Worm (Caenorhabditis elegans) whole organism, L1 larva: ENCODE measurements around the gene acs-9.
"Not testable (repeated sequence)": the region's sequence is repeated elsewhere in the genome, so short reads cannot be mapped to it uniquely, and the experiment has no call there.

ENCODE experiments used
- C16A3.4 ChIP-seq: fragments of 150-350 bp; optimal IDR thresholded peaks from 2 replicates; lab custom pipeline; 2014; ENCODE audit warnings: missing biosample characterization, missing genetic modification characterization
- ama-1 ChIP-seq: fragments of 150-350 bp; optimal IDR thresholded peaks from 2 replicates; lab custom pipeline; 2014
- blmp-1 ChIP-seq: fragments of 150-350 bp; optimal IDR thresholded peaks from 2 replicates; lab custom pipeline; 2014; ENCODE audit warnings: missing biosample characterization, missing genetic modification characterization
- ceh-8 ChIP-seq: fragments of 200-800 bp; sonication (Bioruptor generic); optimal IDR thresholded peaks from 2 replicates; lab custom pipeline; 2018; ENCODE audit warnings: mild to moderate bottlenecking, missing genetic modification characterization, moderate library complexity, missing compliant biosample characterization
- ceh-82 ChIP-seq, 3 experiments: fragments of 150-350 bp in 1 of 3; sonication (generic microtip) in 2 of 3; optimal IDR thresholded peaks; 2 replicates each; lab custom pipeline; 2014 to 2017; ENCODE audit warnings: missing biosample characterization in 3 of 3, missing genetic modification characterization in 3 of 3
- ceh-88 ChIP-seq: fragments of 200-800 bp; sonication (Bioruptor generic); IDR thresholded peaks from 2 replicates; pipeline ENCODE4 v1.3.6; 2022; ENCODE audit warnings: missing genetic modification characterization, missing compliant biosample characterization
- ceh-90 ChIP-seq: sonication (generic microtip); optimal IDR thresholded peaks from 2 replicates; lab custom pipeline; 2016; ENCODE audit warnings: missing genetic modification characterization, missing compliant biosample characterization
- dpl-1 ChIP-seq, 3 experiments: fragments of 150-350 bp in 2 of 3; sonication (generic microtip) in 1 of 3; optimal IDR thresholded peaks; 2 replicates each; lab custom pipeline; 2014 to 2017; ENCODE audit warnings: missing biosample characterization in 3 of 3, missing genetic modification characterization in 3 of 3, missing genetic modification reagents in 3 of 3
- dsc-1 ChIP-seq: sonication (generic microtip); optimal IDR thresholded peaks from 2 replicates; lab custom pipeline; 2016; ENCODE audit warnings: mild to moderate bottlenecking, missing genetic modification characterization, missing compliant biosample characterization
- efl-1 ChIP-seq, 4 experiments: fragments of 150-350 bp; optimal IDR thresholded peaks in 3 of 4; peaks in 1 of 4; 1 replicate in 1 of 4; 2 replicates in 3 of 4; lab custom pipeline; 2014; ENCODE audit warnings: missing biosample characterization in 2 of 4, missing genetic modification characterization in 2 of 4, missing genetic modification reagents in 2 of 4
- efl-3 ChIP-seq: fragments of 200-800 bp; sonication (Bioruptor generic); optimal IDR thresholded peaks from 2 replicates; lab custom pipeline; 2018; ENCODE audit warnings: mild to moderate bottlenecking, missing genetic modification characterization, missing compliant biosample characterization
- elt-3 ChIP-seq, 6 experiments: fragments of 150-350 bp in 1 of 6; sonication (generic microtip); optimal IDR thresholded peaks; 2 replicates each; lab custom pipeline; 2017 to 2018; ENCODE audit warnings: missing biosample characterization in 6 of 6, missing genetic modification characterization in 6 of 6, inconsistent platforms in 1 of 6
- fkh-8 ChIP-seq: sonication (generic microtip); optimal IDR thresholded peaks from 2 replicates; lab custom pipeline; 2016; ENCODE audit warnings: mild to moderate bottlenecking, missing genetic modification characterization, missing compliant biosample characterization
- lin-14 ChIP-seq: fragments of 200-800 bp; sonication (Bioruptor generic); optimal IDR thresholded peaks from 2 replicates; lab custom pipeline; 2018; ENCODE audit warnings: mild to moderate bottlenecking, missing genetic modification characterization, moderate library complexity, missing compliant biosample characterization
- lin-35 ChIP-seq, 2 experiments: fragments of 150-350 bp; optimal IDR thresholded peaks; 2 replicates each; lab custom pipeline; 2014; ENCODE audit warnings: missing biosample characterization in 2 of 2, missing genetic modification characterization in 2 of 2, missing genetic modification reagents in 2 of 2
- lir-3 ChIP-seq: sonication (generic microtip); optimal IDR thresholded peaks from 2 replicates; lab custom pipeline; 2016; ENCODE audit warnings: mild to moderate bottlenecking, missing genetic modification characterization, moderate library complexity, missing compliant biosample characterization; ENCODE audit not compliant: poor library complexity
- lsy-2 ChIP-seq, 2 experiments: fragments of 150-350 bp; optimal IDR thresholded peaks; 2 replicates each; lab custom pipeline; 2014; ENCODE audit warnings: missing biosample characterization in 2 of 2, missing genetic modification characterization in 2 of 2
- mab-9 ChIP-seq: fragments of 200-800 bp; sonication (Bioruptor generic); IDR thresholded peaks from 2 replicates; pipeline ENCODE4 v1.3.6; 2022; ENCODE audit warnings: missing genetic modification reagents, missing genetic modification characterization, missing compliant biosample characterization
- mdl-1 ChIP-seq, 2 experiments: fragments of 150-350 bp; optimal IDR thresholded peaks; 2 replicates each; lab custom pipeline; 2014 to 2017; ENCODE audit warnings: missing biosample characterization in 2 of 2, missing genetic modification characterization in 2 of 2, inconsistent platforms in 1 of 2
- mep-1 ChIP-seq: fragments of 150-350 bp; optimal IDR thresholded peaks from 2 replicates; lab custom pipeline; 2014; ENCODE audit warnings: missing biosample characterization, missing genetic modification characterization
- nhr-11 ChIP-seq: fragments of 150-350 bp; optimal IDR thresholded peaks from 2 replicates; lab custom pipeline; 2014; ENCODE audit warnings: missing biosample characterization, missing genetic modification characterization
- nhr-19 ChIP-seq: fragments of 200-800 bp; sonication (Bioruptor generic); conservative IDR thresholded peaks from 2 replicates; pipeline ENCODE4 v1.3.6; 2022; ENCODE audit warnings: missing genetic modification characterization, missing compliant biosample characterization
- nhr-20 ChIP-seq: sonication (generic microtip); optimal IDR thresholded peaks from 2 replicates; lab custom pipeline; 2016; ENCODE audit warnings: mild to moderate bottlenecking, missing genetic modification characterization, missing compliant biosample characterization
- nhr-237 ChIP-seq: fragments of 150-350 bp; optimal IDR thresholded peaks from 2 replicates; lab custom pipeline; 2014; ENCODE audit warnings: missing biosample characterization, missing genetic modification characterization
- nhr-47 ChIP-seq: sonication (generic microtip); optimal IDR thresholded peaks from 2 replicates; lab custom pipeline; 2016; ENCODE audit warnings: mild to moderate bottlenecking, missing genetic modification characterization, moderate library complexity, missing compliant biosample characterization
- nhr-71 ChIP-seq: sonication (generic microtip); optimal IDR thresholded peaks from 2 replicates; lab custom pipeline; 2016; ENCODE audit warnings: mild to moderate bottlenecking, missing genetic modification characterization, moderate library complexity, missing compliant biosample characterization
- nhr-85 ChIP-seq: sonication (generic microtip); peaks from one replicate; lab custom pipeline; 2016; ENCODE audit warnings: missing genetic modification characterization, inconsistent platforms, missing compliant biosample characterization
- nhr-90 ChIP-seq: sonication (generic microtip); optimal IDR thresholded peaks from 2 replicates; lab custom pipeline; 2016; ENCODE audit warnings: mild to moderate bottlenecking, missing genetic modification characterization, missing compliant biosample characterization; ENCODE audit not compliant: poor library complexity
- pag-3 ChIP-seq: sonication (generic microtip); optimal IDR thresholded peaks from 2 replicates; lab custom pipeline; 2017; ENCODE audit warnings: missing genetic modification characterization, mild to moderate bottlenecking, missing compliant biosample characterization, antibody characterized with exemption, borderline replicate concordance; ENCODE audit not compliant: insufficient read depth
- rnt-1 ChIP-seq: sonication (generic microtip); optimal IDR thresholded peaks from 2 replicates; lab custom pipeline; 2016; ENCODE audit warnings: mild to moderate bottlenecking, missing genetic modification characterization, moderate library complexity, missing compliant biosample characterization
- skn-1 ChIP-seq: fragments of 150-350 bp; optimal IDR thresholded peaks from 2 replicates; lab custom pipeline; 2014; ENCODE audit warnings: missing biosample characterization, missing genetic modification characterization
- snu-23 ChIP-seq: sonication (generic microtip); optimal IDR thresholded peaks from 2 replicates; lab custom pipeline; 2016; ENCODE audit warnings: missing genetic modification characterization, missing compliant biosample characterization
- sup-37 ChIP-seq: fragments of 200-800 bp; sonication (Bioruptor generic); optimal IDR thresholded peaks from 2 replicates; lab custom pipeline; 2018; ENCODE audit warnings: mild to moderate bottlenecking, missing genetic modification characterization, missing compliant biosample characterization
- swsn-7 ChIP-seq: sonication (generic microtip); optimal IDR thresholded peaks from 2 replicates; lab custom pipeline; 2016; ENCODE audit warnings: missing genetic modification characterization, missing compliant biosample characterization
- tbx-2 ChIP-seq: sonication (generic microtip); optimal IDR thresholded peaks from 2 replicates; lab custom pipeline; 2016; ENCODE audit warnings: missing genetic modification characterization, missing compliant biosample characterization
- xbp-1 ChIP-seq: sonication (generic microtip); optimal IDR thresholded peaks from 2 replicates; lab custom pipeline; 2016; ENCODE audit warnings: missing genetic modification characterization, missing compliant biosample characterization

acs-9 gene

ce11 chrX:16919468-16919867 is 39.1 kb upstream of the acs-9 start:
- no peak for TF ChIP-seq efl-1 (optimal IDR thresholded peaks at IDR 0.05; lab: Kevin White, UChicago)
- peak in 1 of 2 experiments; percentile 2 for TF ChIP-seq efl-1 (GFP tag; optimal IDR thresholded peaks at IDR 0.05 in 1 of 2; lab: Kevin White, UChicago)
- peak; percentile 53 for TF ChIP-seq dsc-1 (tag; lab: Kevin White, UChicago)
- no peak for TF ChIP-seq snu-23 (GFP tag; lab: Kevin White, UChicago)
- TF ChIP-seq, all 84 proteins: peak for 2

- TF ChIP-seq ceh-90; pag-3 (tag; lab: Kevin White, UChicago); ceh-8 (GFP tag; lab: Kevin White, UChicago): not testable (repeated sequence)
These were observed 33.3 kb upstream of the acs-9 start, which contains the start of gene F39F10.5 for ce11 chrX:16913669-16914068. TSS of gene F39F10.5 (minus strand) at chrX:16913769.

- no peak for TF ChIP-seq sup-37 (GFP tag; lab: Kevin White, UChicago)
- no peak for TF ChIP-seq efl-3 (GFP tag; lab: Kevin White, UChicago)
- no peak for TF ChIP-seq nhr-11 (tag; lab: Kevin White, UChicago)
These were observed 23.3 kb upstream of the acs-9 start, which contains the start of gene F39F10.4 for ce11 chrX:16903619-16904018. TSS of gene F39F10.4 (minus strand) at chrX:16903719.

- TF ChIP-seq lin-35 (GFP tag; optimal IDR thresholded peaks at IDR 0.05; lab: Kevin White, UChicago) (no peak), ceh-82 (tag; optimal IDR thresholded peaks at IDR 0.05; lab: Kevin White, UChicago) (no peak), efl-3 (GFP tag; lab: Kevin White, UChicago) (no peak), efl-1 (optimal IDR thresholded peaks at IDR 0.05; lab: Kevin White, UChicago) (no peak), efl-1 (GFP tag; optimal IDR thresholded peaks at IDR 0.05 in 1 of 2; lab: Kevin White, UChicago) (peak in 1 of 2 experiments; percentile 64)
These were observed 22.3 kb upstream of the acs-9 start for ce11 chrX:16902657-16903056.

ce11 chrX:16901906-16902383 is 21.6 kb upstream of the acs-9 start:
- peak; percentile 32 to 70 for TF ChIP-seq lin-35 (GFP tag; optimal IDR thresholded peaks at IDR 0.05; lab: Kevin White, UChicago)
- peak in 1 of 6 experiments; percentile 1 for TF ChIP-seq elt-3 (tag; optimal IDR thresholded peaks at IDR 0.05; lab: Kevin White, UChicago)
- TF ChIP-seq nhr-237 (tag; lab: Kevin White, UChicago), result peak; percentile 0
- TF ChIP-seq ceh-88 (GFP tag; lab: Robert Waterston, UW), result peak; percentile 43; the same call in 1 of the 2 replicates
- TF ChIP-seq xbp-1 (tag; lab: Kevin White, UChicago), result peak; percentile 21
- TF ChIP-seq efl-1 (optimal IDR thresholded peaks at IDR 0.05; lab: Kevin White, UChicago), result peak in 1 of 2 experiments; percentile 11
- TF ChIP-seq efl-1 (GFP tag; optimal IDR thresholded peaks at IDR 0.05 in 1 of 2; lab: Kevin White, UChicago), result peak in 1 of 2 experiments; percentile 14
- TF ChIP-seq lir-3, result peak; percentile 50
- TF ChIP-seq nhr-71 (tag; lab: Kevin White, UChicago), result peak; percentile 83
- peak; percentile 79 for TF ChIP-seq nhr-20 (tag; lab: Kevin White, UChicago)
- TF ChIP-seq mab-9 (GFP tag; lab: Robert Waterston, UW), result peak; percentile 41; the same call in 1 of the 2 replicates
- peak; percentile 10 for TF ChIP-seq fkh-8 (tag; lab: Kevin White, UChicago)
- peak; percentile 65 for TF ChIP-seq nhr-47
- TF ChIP-seq C16A3.4 (tag; lab: Kevin White, UChicago), result peak; percentile 34
- TF ChIP-seq skn-1, result peak; percentile 13
- peak; percentile 83 for TF ChIP-seq blmp-1 (tag; lab: Kevin White, UChicago)
- peak; percentile 17 to 66 for TF ChIP-seq lsy-2 (tag; optimal IDR thresholded peaks at IDR 0.05; lab: Kevin White, UChicago)
- peak; percentile 61 for TF ChIP-seq nhr-90 (tag; lab: Kevin White, UChicago)
- peak; percentile 80 for TF ChIP-seq snu-23 (GFP tag; lab: Kevin White, UChicago)
- peak; percentile 53 for TF ChIP-seq tbx-2 (tag; lab: Kevin White, UChicago)
- TF ChIP-seq nhr-19, result peak; percentile 83
- TF ChIP-seq nhr-85 (tag; lab: Kevin White, UChicago), result peak; percentile 87
- TF ChIP-seq swsn-7, result peak; percentile 49
- peak; percentile 1 for TF ChIP-seq dsc-1 (tag; lab: Kevin White, UChicago)
- peak; percentile 35 for TF ChIP-seq rnt-1
- peak; percentile 40 for TF ChIP-seq ama-1
- TF ChIP-seq lin-14 (GFP tag; lab: Kevin White, UChicago), result peak; percentile 90
- peak; percentile 36 for TF ChIP-seq mep-1 (tag; lab: Kevin White, UChicago)
- TF ChIP-seq dpl-1 (GFP tag; optimal IDR thresholded peaks at IDR 0.05; lab: Kevin White, UChicago), result peak in 2 of 3 experiments; percentile 4 to 12
- TF ChIP-seq mdl-1 (tag; optimal IDR thresholded peaks at IDR 0.05; lab: Kevin White, UChicago), result peak in 1 of 2 experiments; percentile 84
